Worm (Caenorhabditis elegans) whole organism, L1 larva: Measurements from ENCODE around the gene R05D3.9.
A peak's percentile ranks its signal among the peaks of the same experiment; 100 is the strongest.

Experiments used
- C04F5.9 ChIP-seq: sonication (generic microtip); optimal IDR thresholded peaks from 2 replicates; lab custom pipeline; 2016; ENCODE audit warnings: missing genetic modification characterization, missing compliant biosample characterization
- F16B12.6 ChIP-seq: fragments of 150-350 bp; optimal IDR thresholded peaks from 2 replicates; lab custom pipeline; 2014; ENCODE audit warnings: missing biosample characterization, missing genetic modification characterization
- Y116A8C.19 ChIP-seq: sonication (generic microtip); optimal IDR thresholded peaks from 2 replicates; lab custom pipeline; 2016; ENCODE audit warnings: missing compliant biosample characterization, missing genetic modification characterization, borderline replicate concordance
- ama-1 ChIP-seq: fragments of 150-350 bp; optimal IDR thresholded peaks from 2 replicates; lab custom pipeline; 2014
- blmp-1 ChIP-seq: fragments of 150-350 bp; optimal IDR thresholded peaks from 2 replicates; lab custom pipeline; 2014; ENCODE audit warnings: missing biosample characterization, missing genetic modification characterization
- ceh-88 ChIP-seq: fragments of 200-800 bp; sonication (Bioruptor generic); IDR thresholded peaks from 2 replicates; pipeline ENCODE4 v1.3.6; 2022; ENCODE audit warnings: missing genetic modification characterization, missing compliant biosample characterization
- dsc-1 ChIP-seq: sonication (generic microtip); optimal IDR thresholded peaks from 2 replicates; lab custom pipeline; 2016; ENCODE audit warnings: mild to moderate bottlenecking, missing genetic modification characterization, missing compliant biosample characterization
- efl-1 ChIP-seq, 4 experiments: fragments of 150-350 bp; optimal IDR thresholded peaks in 3 of 4; peaks in 1 of 4; 1 replicate in 1 of 4; 2 replicates in 3 of 4; lab custom pipeline; 2014; ENCODE audit warnings: missing biosample characterization in 2 of 4, missing genetic modification characterization in 2 of 4, missing genetic modification reagents in 2 of 4
- efl-3 ChIP-seq: fragments of 200-800 bp; sonication (Bioruptor generic); optimal IDR thresholded peaks from 2 replicates; lab custom pipeline; 2018; ENCODE audit warnings: mild to moderate bottlenecking, missing genetic modification characterization, missing compliant biosample characterization
- elt-2 ChIP-seq: sonication (generic microtip); optimal IDR thresholded peaks from 2 replicates; lab custom pipeline; 2016; ENCODE audit warnings: missing genetic modification characterization, mild to moderate bottlenecking, inconsistent platforms, missing compliant biosample characterization, missing genetic modification reagents
- elt-3 ChIP-seq, 6 experiments: fragments of 150-350 bp in 1 of 6; sonication (generic microtip); optimal IDR thresholded peaks; 2 replicates each; lab custom pipeline; 2017 to 2018; ENCODE audit warnings: missing biosample characterization in 6 of 6, missing genetic modification characterization in 6 of 6, inconsistent platforms in 1 of 6
- fkh-10 ChIP-seq: sonication (generic microtip); optimal IDR thresholded peaks from 2 replicates; lab custom pipeline; 2017; ENCODE audit warnings: missing biosample characterization, missing genetic modification reagents, missing genetic modification characterization
- fkh-8 ChIP-seq: sonication (generic microtip); optimal IDR thresholded peaks from 2 replicates; lab custom pipeline; 2016; ENCODE audit warnings: mild to moderate bottlenecking, missing genetic modification characterization, missing compliant biosample characterization
- fos-1 ChIP-seq: fragments of 150-350 bp; optimal IDR thresholded peaks from 2 replicates; lab custom pipeline; 2014; ENCODE audit warnings: missing biosample characterization, missing genetic modification characterization
- hlh-17 ChIP-seq: fragments of 200-800 bp; sonication (Bioruptor generic); optimal IDR thresholded peaks from 2 replicates; lab custom pipeline; 2018; ENCODE audit warnings: missing genetic modification characterization, mild to moderate bottlenecking, missing compliant biosample characterization, moderate library complexity, borderline replicate concordance
- hlh-4 ChIP-seq: sonication (generic microtip); optimal IDR thresholded peaks from 2 replicates; lab custom pipeline; 2016; ENCODE audit warnings: mild to moderate bottlenecking, missing genetic modification characterization, missing compliant biosample characterization
- hpl-2 ChIP-seq: fragments of 150-350 bp; optimal IDR thresholded peaks from 2 replicates; lab custom pipeline; 2014; ENCODE audit warnings: missing biosample characterization, missing genetic modification reagents, missing genetic modification characterization
- lin-13 ChIP-seq: fragments of 150-350 bp; optimal IDR thresholded peaks from 2 replicates; lab custom pipeline; 2014; ENCODE audit warnings: missing biosample characterization, missing genetic modification reagents, missing genetic modification characterization
- lin-14 ChIP-seq: fragments of 200-800 bp; sonication (Bioruptor generic); optimal IDR thresholded peaks from 2 replicates; lab custom pipeline; 2018; ENCODE audit warnings: mild to moderate bottlenecking, missing genetic modification characterization, moderate library complexity, missing compliant biosample characterization
- lin-35 ChIP-seq, 2 experiments: fragments of 150-350 bp; optimal IDR thresholded peaks; 2 replicates each; lab custom pipeline; 2014; ENCODE audit warnings: missing biosample characterization in 2 of 2, missing genetic modification characterization in 2 of 2, missing genetic modification reagents in 2 of 2
- lsy-2 ChIP-seq, 2 experiments: fragments of 150-350 bp; optimal IDR thresholded peaks; 2 replicates each; lab custom pipeline; 2014; ENCODE audit warnings: missing biosample characterization in 2 of 2, missing genetic modification characterization in 2 of 2
- mef-2 ChIP-seq: fragments of 150-350 bp; optimal IDR thresholded peaks from 2 replicates; lab custom pipeline; 2014; ENCODE audit warnings: missing biosample characterization, missing genetic modification characterization
- nhr-11 ChIP-seq: fragments of 150-350 bp; optimal IDR thresholded peaks from 2 replicates; lab custom pipeline; 2014; ENCODE audit warnings: missing biosample characterization, missing genetic modification characterization
- nhr-19 ChIP-seq: fragments of 200-800 bp; sonication (Bioruptor generic); conservative IDR thresholded peaks from 2 replicates; pipeline ENCODE4 v1.3.6; 2022; ENCODE audit warnings: missing genetic modification characterization, missing compliant biosample characterization
- nhr-20 ChIP-seq: sonication (generic microtip); optimal IDR thresholded peaks from 2 replicates; lab custom pipeline; 2016; ENCODE audit warnings: mild to moderate bottlenecking, missing genetic modification characterization, missing compliant biosample characterization
- nhr-47 ChIP-seq: sonication (generic microtip); optimal IDR thresholded peaks from 2 replicates; lab custom pipeline; 2016; ENCODE audit warnings: mild to moderate bottlenecking, missing genetic modification characterization, moderate library complexity, missing compliant biosample characterization
- nhr-71 ChIP-seq: sonication (generic microtip); optimal IDR thresholded peaks from 2 replicates; lab custom pipeline; 2016; ENCODE audit warnings: mild to moderate bottlenecking, missing genetic modification characterization, moderate library complexity, missing compliant biosample characterization
- rnt-1 ChIP-seq: sonication (generic microtip); optimal IDR thresholded peaks from 2 replicates; lab custom pipeline; 2016; ENCODE audit warnings: mild to moderate bottlenecking, missing genetic modification characterization, moderate library complexity, missing compliant biosample characterization
- skn-1 ChIP-seq: fragments of 150-350 bp; optimal IDR thresholded peaks from 2 replicates; lab custom pipeline; 2014; ENCODE audit warnings: missing biosample characterization, missing genetic modification characterization
- sox-4 ChIP-seq: sonication (generic microtip); optimal IDR thresholded peaks from 2 replicates; lab custom pipeline; 2016; ENCODE audit warnings: missing genetic modification characterization, missing compliant biosample characterization
- sptf-1 ChIP-seq: fragments of 150-350 bp; optimal IDR thresholded peaks from 2 replicates; lab custom pipeline; 2014; ENCODE audit warnings: missing biosample characterization, missing genetic modification characterization
- swsn-7 ChIP-seq: sonication (generic microtip); optimal IDR thresholded peaks from 2 replicates; lab custom pipeline; 2016; ENCODE audit warnings: missing genetic modification characterization, missing compliant biosample characterization
- unc-62 ChIP-seq: fragments of 150-350 bp; optimal IDR thresholded peaks from 2 replicates; lab custom pipeline; 2014; ENCODE audit warnings: missing biosample characterization, missing genetic modification reagents, missing genetic modification characterization
- unc-86 ChIP-seq: sonication (generic microtip); optimal IDR thresholded peaks from 2 replicates; lab custom pipeline; 2016; ENCODE audit warnings: missing genetic modification characterization, missing compliant biosample characterization

R05D3.9 gene

ce11 chrIII:8331779-8332178, 36.7 kb downstream of the R05D3.9 start, which contains the start of the genes mrps-18A and ZC262.2 (continued):
- TF ChIP-seq dsc-1 (tag; lab: Kevin White, UChicago), result no peak
- no peak for TF ChIP-seq sox-4 (tag; lab: Kevin White, UChicago)
- TF ChIP-seq skn-1 (tag; lab: Kevin White, UChicago), result no peak

ce11 chrIII:8331211-8331610, 37.3 kb downstream of the R05D3.9 start, which contains the start of gene iglr-2:
Gene iglr-2 (minus strand): TSS chrIII:8331311.
- TF ChIP-seq skn-1 (tag; lab: Kevin White, UChicago), result no peak
- TF ChIP-seq rnt-1, result no peak
- TF ChIP-seq nhr-71 (tag; lab: Kevin White, UChicago), result no peak
- no peak for TF ChIP-seq nhr-47 (tag; lab: Kevin White, UChicago)
- no peak for TF ChIP-seq C04F5.9 (tag; lab: Kevin White, UChicago)
- TF ChIP-seq blmp-1 (tag; lab: Kevin White, UChicago), result no peak
- no peak for TF ChIP-seq fkh-8 (tag; lab: Kevin White, UChicago)
- TF ChIP-seq lsy-2 (tag; optimal IDR thresholded peaks at IDR 0.05; lab: Kevin White, UChicago), result no peak
- no peak for TF ChIP-seq nhr-11 (tag; lab: Kevin White, UChicago)
- no peak for TF ChIP-seq F16B12.6 (tag; lab: Kevin White, UChicago)
- no peak for TF ChIP-seq hlh-4 (tag; lab: Kevin White, UChicago)
- TF ChIP-seq mef-2 (tag; lab: Kevin White, UChicago), result no peak
- TF ChIP-seq sptf-1 (tag; lab: Kevin White, UChicago), result no peak
- TF ChIP-seq nhr-19 (GFP tag; lab: Robert Waterston, UW), result no peak
- TF ChIP-seq fos-1 (tag; lab: Kevin White, UChicago), result no peak

- peak in 1 of 2 experiments; percentile 20 for TF ChIP-seq lin-35 (GFP tag; optimal IDR thresholded peaks at IDR 0.05; lab: Kevin White, UChicago)
- peak; percentile 82 for TF ChIP-seq elt-2
- no peak for TF ChIP-seq Y116A8C.19 (tag; lab: Kevin White, UChicago)
- TF ChIP-seq efl-1 (optimal IDR thresholded peaks at IDR 0.05; lab: Kevin White, UChicago), result no peak
- peak in 1 of 2 experiments; percentile 70 for TF ChIP-seq efl-1 (GFP tag; optimal IDR thresholded peaks at IDR 0.05 in 1 of 2; lab: Kevin White, UChicago)
Observed at ce11 chrIII:8325574-8326513, 42.7 kb downstream of the R05D3.9 start, which contains the start of gene ZC262.13. Gene ZC262.13 (plus strand): TSS chrIII:8326214.

ce11 chrIII:8324412-8324811, 44.1 kb downstream of the R05D3.9 start, which contains the start of gene F10E9.12:
Gene F10E9.12 (plus strand): TSS chrIII:8324542.
- no peak for TF ChIP-seq efl-3
- no peak for TF ChIP-seq elt-2
- TF ChIP-seq elt-3 (tag; optimal IDR thresholded peaks at IDR 0.05; lab: Kevin White, UChicago), result no peak
- no peak for TF ChIP-seq lin-13 (GFP tag; lab: Kevin White, UChicago)
- no peak for TF ChIP-seq ceh-88 (GFP tag; lab: Robert Waterston, UW)
- no peak for TF ChIP-seq efl-1 (optimal IDR thresholded peaks at IDR 0.05; lab: Kevin White, UChicago)
- TF ChIP-seq efl-1 (GFP tag; optimal IDR thresholded peaks at IDR 0.05 in 1 of 2; lab: Kevin White, UChicago), result peak in 1 of 2 experiments; percentile 34
- TF ChIP-seq unc-86 (tag; lab: Kevin White, UChicago), result no peak

- TF ChIP-seq fkh-10 (GFP tag; lab: Kevin White, UChicago) (no peak), dsc-1 (tag; lab: Kevin White, UChicago) (peak; percentile 14), ama-1 (no peak), nhr-47 (tag; lab: Kevin White, UChicago) (peak; percentile 54), hlh-17 (GFP tag; lab: Kevin White, UChicago) (no peak), fkh-8 (tag; lab: Kevin White, UChicago) (peak; percentile 100), nhr-19 (GFP tag; lab: Robert Waterston, UW) (no peak), nhr-11 (tag; lab: Kevin White, UChicago) (peak; percentile 48), unc-62 (GFP tag; lab: Kevin White, UChicago) (no peak), swsn-7 (peak; percentile 17), lin-14 (GFP tag; lab: Kevin White, UChicago) (peak; percentile 20), nhr-71 (tag; lab: Kevin White, UChicago) (peak; percentile 67), hpl-2 (GFP tag; lab: Kevin White, UChicago) (no peak), Y116A8C.19 (tag; lab: Kevin White, UChicago) (no peak), sox-4 (tag; lab: Kevin White, UChicago) (no peak), nhr-20 (tag; lab: Kevin White, UChicago) (peak; percentile 10)
Observed at ce11 chrIII:8322645-8323213, 45.8 kb downstream of the R05D3.9 start, which contains the start of gene F10E9.1. Gene F10E9.1 (plus strand): TSS chrIII:8323163.
